Fruit fly (Drosophila melanogaster) whole organism, embryonic: ENCODE data around the gene stol.

Experiments used
- CG11093 ChIP-seq: fragments of 200-800 bp; sonication (Bioruptor generic); IDR thresholded peaks from 3 replicates; pipeline ENCODE4 v1.3.6; 2022; ENCODE audit warnings: missing biosample characterization, missing genetic modification characterization
- CG12219 ChIP-seq: fragments of 200-800 bp; sonication (Bioruptor generic); optimal IDR thresholded peaks from 3 replicates; lab custom pipeline; 2018; ENCODE audit warnings: missing biosample characterization, mild to moderate bottlenecking, missing genetic modification characterization
- CG12769 ChIP-seq: fragments of 200-800 bp; sonication (Bioruptor generic); optimal IDR thresholded peaks from 2 replicates; lab custom pipeline; 2019; ENCODE audit warnings: missing biosample characterization, mild to moderate bottlenecking, missing genetic modification characterization, moderate library complexity
- CG13287 ChIP-seq: fragments of 200-800 bp; sonication (Bioruptor generic); IDR thresholded peaks from 2 replicates; pipeline ENCODE4 v1.3.6; 2022; ENCODE audit warnings: missing biosample characterization, missing genetic modification characterization; ENCODE audit not compliant: partially characterized antibody
- CG13424 ChIP-seq: fragments of 200-800 bp; sonication (Bioruptor generic); optimal IDR thresholded peaks from 2 replicates; lab custom pipeline; 2019; ENCODE audit warnings: missing biosample characterization, mild to moderate bottlenecking, missing genetic modification characterization, moderate library complexity
- CG13775 ChIP-seq: fragments of 200-800 bp; sonication (Bioruptor generic); optimal IDR thresholded peaks from 3 replicates; lab custom pipeline; 2017; ENCODE audit warnings: missing biosample characterization, mild to moderate bottlenecking, missing genetic modification characterization
- CG14050 ChIP-seq: fragments of 200-800 bp; sonication (Bioruptor generic); IDR thresholded peaks from 3 replicates; pipeline ENCODE4 v1.3.6; 2022; ENCODE audit warnings: missing biosample characterization, missing genetic modification characterization
- CG14710 ChIP-seq: fragments of 200-800 bp; sonication (Bioruptor generic); optimal IDR thresholded peaks from 3 replicates; lab custom pipeline; 2019; ENCODE audit warnings: missing biosample characterization, mild to moderate bottlenecking, missing genetic modification characterization, moderate library complexity
- CG16813 ChIP-seq: fragments of 200-800 bp; sonication (Bioruptor generic); IDR thresholded peaks from 3 replicates; pipeline ENCODE4 v1.3.6; 2022; ENCODE audit warnings: missing biosample characterization, missing genetic modification characterization; ENCODE audit not compliant: partially characterized antibody
- CG2202 ChIP-seq: fragments of 200-800 bp; sonication (Bioruptor generic); optimal IDR thresholded peaks from 2 replicates; lab custom pipeline; 2018; ENCODE audit warnings: missing biosample characterization, mild to moderate bottlenecking, missing genetic modification characterization
- CG31441 ChIP-seq: fragments of 200-800 bp; sonication (Bioruptor generic); IDR thresholded peaks from 2 replicates; pipeline ENCODE4 v1.3.6; 2022; ENCODE audit warnings: missing biosample characterization, missing genetic modification characterization
- CG7963 ChIP-seq: fragments of 200-800 bp; sonication (Bioruptor generic); IDR thresholded peaks from 3 replicates; pipeline ENCODE4 v1.3.6; 2022; ENCODE audit warnings: missing biosample characterization, missing genetic modification characterization; ENCODE audit not compliant: partially characterized antibody
- CG8478 ChIP-seq: fragments of >200 bp; optimal IDR thresholded peaks from 2 replicates; lab custom pipeline; 2018
- CG8765 ChIP-seq: fragments of 200-800 bp; sonication (Bioruptor generic); IDR thresholded peaks from 2 replicates; pipeline ENCODE4 v1.3.6; 2022; ENCODE audit warnings: missing biosample characterization, missing genetic modification characterization
- Dll ChIP-seq: fragments of 200-800 bp; sonication (Bioruptor generic); IDR thresholded peaks from 4 replicates; pipeline ENCODE4 v1.3.6; 2022; ENCODE audit warnings: missing biosample characterization, missing genetic modification characterization; ENCODE audit not compliant: partially characterized antibody
- E2f2 ChIP-seq: fragments of 200-800 bp; sonication (Bioruptor generic); IDR thresholded peaks from 2 replicates; pipeline ENCODE4 v1.3.6; 2022; ENCODE audit warnings: missing biosample characterization, missing genetic modification characterization
- Hmr ChIP-seq: fragments of 200-800 bp; sonication (Bioruptor generic); optimal IDR thresholded peaks from 3 replicates; lab custom pipeline; 2017; ENCODE audit warnings: mild to moderate bottlenecking, missing biosample characterization, missing genetic modification reagents, missing genetic modification characterization
- Hr3 ChIP-seq: fragments of 200-800 bp; sonication (Bioruptor generic); optimal IDR thresholded peaks from 3 replicates; lab custom pipeline; 2016; ENCODE audit warnings: missing biosample characterization, missing genetic modification characterization
- MBD-R2 ChIP-seq: fragments of 200-800 bp; sonication (Bioruptor generic); IDR thresholded peaks from 2 replicates; pipeline ENCODE4 v1.3.6; 2022; ENCODE audit warnings: missing biosample characterization, missing genetic modification characterization
- NK7.1 ChIP-seq: fragments of 200-800 bp; sonication (Bioruptor generic); optimal IDR thresholded peaks from 3 replicates; lab custom pipeline; 2016; ENCODE audit warnings: missing biosample characterization, missing genetic modification characterization
- Xbp1 ChIP-seq: fragments of 200-800 bp; sonication (Bioruptor generic); optimal IDR thresholded peaks from 3 replicates; lab custom pipeline; 2016; ENCODE audit warnings: missing biosample characterization, mild to moderate bottlenecking, missing genetic modification characterization
- ato ChIP-seq: fragments of 200-800 bp; sonication (Bioruptor generic); IDR thresholded peaks from 2 replicates; pipeline ENCODE4 v1.3.6; 2022; ENCODE audit warnings: missing biosample characterization, missing genetic modification characterization; ENCODE audit not compliant: partially characterized antibody
- bbx ChIP-seq: fragments of 200-800 bp; sonication (Bioruptor generic); IDR thresholded peaks from 2 replicates; pipeline ENCODE4 v1.3.6; 2022; ENCODE audit warnings: missing biosample characterization, missing genetic modification characterization; ENCODE audit not compliant: partially characterized antibody
- bcd ChIP-seq: fragments of 200-800 bp; sonication (Bioruptor generic); optimal IDR thresholded peaks from 2 replicates; lab custom pipeline; 2017; ENCODE audit warnings: missing biosample characterization, mild to moderate bottlenecking, missing genetic modification characterization
- cas ChIP-seq: fragments of 200-800 bp; sonication (Bioruptor generic); IDR thresholded peaks from 2 replicates; pipeline ENCODE4 v1.3.6; 2022; ENCODE audit warnings: missing biosample characterization, missing genetic modification characterization
- caup ChIP-seq: fragments of 200-800 bp; sonication (Bioruptor generic); optimal IDR thresholded peaks from 3 replicates; lab custom pipeline; 2017; ENCODE audit warnings: missing biosample characterization, mild to moderate bottlenecking, missing genetic modification characterization, moderate library complexity; ENCODE audit not compliant: severe bottlenecking
- cg ChIP-seq: fragments of 200-800 bp; sonication (Bioruptor generic); optimal IDR thresholded peaks from 3 replicates; lab custom pipeline; 2019; ENCODE audit warnings: missing biosample characterization, mild to moderate bottlenecking, missing genetic modification characterization, moderate library complexity
- crol ChIP-seq: fragments of 200-800 bp; sonication (Bioruptor generic); IDR thresholded peaks from 2 replicates; pipeline ENCODE4 v1.3.6; 2022; ENCODE audit warnings: missing biosample characterization, missing genetic modification characterization
- da ChIP-seq: fragments of 200-800 bp; sonication (Bioruptor generic); optimal IDR thresholded peaks from 2 replicates; lab custom pipeline; 2016; ENCODE audit warnings: missing biosample characterization, missing genetic modification characterization
- dati ChIP-seq: fragments of 200-800 bp; sonication (Bioruptor generic); IDR thresholded peaks from 2 replicates; pipeline ENCODE4 v1.3.6; 2022; ENCODE audit warnings: missing biosample characterization, missing genetic modification characterization
- eve ChIP-seq, 2 experiments: fragments of >200 bp; optimal IDR thresholded peaks; 2 replicates each; lab custom pipeline; 2017; ENCODE audit warnings: missing biosample characterization in 2 of 2, missing genetic modification characterization in 2 of 2
- grn ChIP-seq: fragments of 200-800 bp; sonication (Bioruptor generic); optimal IDR thresholded peaks from 3 replicates; lab custom pipeline; 2017; ENCODE audit warnings: missing biosample characterization, missing genetic modification characterization
- gro ChIP-seq: fragments of 200-800 bp; sonication (Bioruptor generic); optimal IDR thresholded peaks from 2 replicates; lab custom pipeline; 2016; ENCODE audit warnings: missing biosample characterization, missing genetic modification characterization
- h ChIP-seq: fragments of >200 bp; optimal IDR thresholded peaks from 2 replicates; lab custom pipeline; 2017
- inv ChIP-seq: fragments of 200-800 bp; sonication (Bioruptor generic); IDR thresholded peaks from 2 replicates; pipeline ENCODE4 v1.3.6; 2022; ENCODE audit warnings: missing biosample characterization, missing genetic modification characterization; ENCODE audit not compliant: partially characterized antibody
- kni ChIP-seq: fragments of 200-800 bp; sonication (Bioruptor generic); optimal IDR thresholded peaks from 3 replicates; lab custom pipeline; 2017; ENCODE audit warnings: mild to moderate bottlenecking, missing biosample characterization, missing genetic modification reagents, missing genetic modification characterization
- mld ChIP-seq: fragments of 200-800 bp; sonication (Bioruptor generic); IDR thresholded peaks from 3 replicates; pipeline ENCODE4 v1.3.6; 2022; ENCODE audit warnings: missing biosample characterization, missing genetic modification characterization; ENCODE audit not compliant: partially characterized antibody
- nau ChIP-seq: fragments of 200-800 bp; sonication (Bioruptor generic); optimal IDR thresholded peaks from 3 replicates; lab custom pipeline; 2017; ENCODE audit warnings: missing biosample characterization, mild to moderate bottlenecking, missing genetic modification characterization, missing genetic modification reagents
- nerfin-2 ChIP-seq: fragments of 200-800 bp; sonication (Bioruptor generic); IDR thresholded peaks from 2 replicates; pipeline ENCODE4 v1.3.6; 2022; ENCODE audit warnings: missing biosample characterization, missing genetic modification characterization; ENCODE audit not compliant: partially characterized antibody
- nom ChIP-seq: fragments of 200-800 bp; sonication (Bioruptor generic); optimal IDR thresholded peaks from 2 replicates; lab custom pipeline; 2017; ENCODE audit warnings: missing biosample characterization, missing genetic modification characterization, mild to moderate bottlenecking, moderate library complexity, missing genetic modification reagents
- oc ChIP-seq: fragments of 200-800 bp; sonication (Bioruptor generic); optimal IDR thresholded peaks from 2 replicates; lab custom pipeline; 2018; ENCODE audit warnings: missing biosample characterization, mild to moderate bottlenecking, missing genetic modification characterization, moderate library complexity
- peb ChIP-seq: fragments of 200-800 bp; sonication (Bioruptor generic); IDR thresholded peaks from 2 replicates; pipeline ENCODE4 v1.3.6; 2022; ENCODE audit warnings: missing biosample characterization, missing genetic modification characterization
- pho ChIP-seq: fragments of 200-800 bp; sonication (Bioruptor generic); optimal IDR thresholded peaks from 2 replicates; lab custom pipeline; 2016; ENCODE audit warnings: missing biosample characterization, missing genetic modification characterization
- pzg ChIP-seq: fragments of 200-800 bp; sonication (Bioruptor generic); optimal IDR thresholded peaks from 3 replicates; lab custom pipeline; 2018; ENCODE audit warnings: missing biosample characterization, mild to moderate bottlenecking, missing genetic modification characterization, moderate library complexity
- row ChIP-seq: fragments of 200-800 bp; sonication (Bioruptor generic); IDR thresholded peaks from 3 replicates; pipeline ENCODE4 v1.3.6; 2022; ENCODE audit warnings: missing biosample characterization, missing genetic modification characterization
- sens ChIP-seq: fragments of 200-800 bp; sonication (Bioruptor generic); peaks from one replicate; lab custom pipeline; 2016; ENCODE audit warnings: missing biosample characterization, missing genetic modification characterization
- stwl ChIP-seq: fragments of 200-800 bp; sonication (Bioruptor generic); optimal IDR thresholded peaks from 3 replicates; lab custom pipeline; 2018; ENCODE audit warnings: missing biosample characterization, mild to moderate bottlenecking, missing genetic modification characterization, moderate library complexity
- tll ChIP-seq, 2 experiments: fragments of 200-800 bp in 1 of 2; fragments of >200 bp in 1 of 2; sonication (Bioruptor generic) in 1 of 2; optimal IDR thresholded peaks; 2 replicates each; lab custom pipeline; 2017 to 2019; ENCODE audit warnings: missing biosample characterization in 2 of 2, missing genetic modification characterization in 2 of 2, mild to moderate bottlenecking in 1 of 2, moderate library complexity in 1 of 2
- unc-4 ChIP-seq: fragments of 200-800 bp; sonication (Bioruptor generic); IDR thresholded peaks from 2 replicates; pipeline ENCODE4 v1.3.6; 2022; ENCODE audit warnings: missing biosample characterization, missing genetic modification characterization; ENCODE audit not compliant: partially characterized antibody
- wek ChIP-seq: fragments of 200-800 bp; sonication (Bioruptor generic); optimal IDR thresholded peaks from 3 replicates; lab custom pipeline; 2018; ENCODE audit warnings: missing biosample characterization, mild to moderate bottlenecking, missing genetic modification characterization, moderate library complexity

stol gene

dm6 chr2L:15760666-15761065 is 42.6 kb upstream of the stol start (continued):
- peak; percentile 2 for TF ChIP-seq CG12769
- TF ChIP-seq NK7.1 (GFP tag; lab: Kevin White, UChicago), result no peak
- no peak for TF ChIP-seq CG8478 (lab: Kevin White, UChicago)
- no peak for TF ChIP-seq CG12219 (GFP tag; lab: Kevin White, UChicago)
- no peak for TF ChIP-seq Xbp1 (GFP tag; lab: Kevin White, UChicago)
- no peak for TF ChIP-seq caup (GFP tag; lab: Kevin White, UChicago)
- no peak for TF ChIP-seq CG13424 (tag; lab: Kevin White, UChicago)
- no peak for TF ChIP-seq bbx (GFP tag; lab: Robert Waterston, UW)
- no peak for TF ChIP-seq CG14050 (GFP tag; lab: Robert Waterston, UW)
- TF ChIP-seq h, result no peak
- no peak for TF ChIP-seq eve (GFP tag; optimal IDR thresholded peaks at IDR 0.05; lab: Kevin White, UChicago)
- TF ChIP-seq CG13775 (GFP tag; lab: Kevin White, UChicago), result no peak
- TF ChIP-seq bcd, result no peak
- no peak for TF ChIP-seq Hr3 (GFP tag; lab: Kevin White, UChicago)
- no peak for TF ChIP-seq oc (tag; lab: Kevin White, UChicago)
- TF ChIP-seq CG11093, result no peak
- TF ChIP-seq cas, result no peak
- TF ChIP-seq pho (GFP tag; lab: Kevin White, UChicago), result no peak
- TF ChIP-seq wek (GFP tag; lab: Kevin White, UChicago), result no peak
- no peak for TF ChIP-seq peb (GFP tag; lab: Robert Waterston, UW)
- TF ChIP-seq mld (GFP tag; lab: Robert Waterston, UW), result no peak

dm6 chr2L:15752096-15752495 is 34.0 kb upstream of the stol start, which contains the start of gene Mtr4:
Gene Mtr4 (plus strand): TSS chr2L:15752263.
- TF ChIP-seq dati, result no peak
- TF ChIP-seq CG16813, result peak; percentile 41; the same call in 1 of the 3 replicates
- TF ChIP-seq CG14050 (GFP tag; lab: Robert Waterston, UW), result no peak
- no peak for TF ChIP-seq crol
- TF ChIP-seq CG8765 (GFP tag; lab: Robert Waterston, UW), result no peak
- no peak for TF ChIP-seq gro
- peak; percentile 60 for TF ChIP-seq CG13287 (GFP tag; lab: Robert Waterston, UW)
- peak; percentile 80 for TF ChIP-seq row (GFP tag; lab: Robert Waterston, UW)
- TF ChIP-seq tll (GFP tag; optimal IDR thresholded peaks at IDR 0.05; lab: Kevin White, UChicago), result no peak
- TF ChIP-seq cg (GFP tag; lab: Kevin White, UChicago), result no peak
- no peak for TF ChIP-seq CG2202 (tag; lab: Kevin White, UChicago)
- TF ChIP-seq CG31441 (GFP tag; lab: Robert Waterston, UW), result no peak
- TF ChIP-seq E2f2 (GFP tag; lab: Robert Waterston, UW), result peak; percentile 61; the same call in 1 of the 2 replicates
- peak; percentile 19; the same call in 1 of the 2 replicates for TF ChIP-seq ato
- no peak for TF ChIP-seq Hmr (GFP tag; lab: Kevin White, UChicago)
- TF ChIP-seq da (GFP tag; lab: Kevin White, UChicago), result no peak
- TF ChIP-seq inv (GFP tag; lab: Robert Waterston, UW), result no peak
- TF ChIP-seq nau (GFP tag; lab: Kevin White, UChicago), result no peak
- TF ChIP-seq Dll (GFP tag; lab: Robert Waterston, UW), result peak; percentile 62
- TF ChIP-seq nom (GFP tag; lab: Kevin White, UChicago), result no peak
- TF ChIP-seq pzg (GFP tag; lab: Kevin White, UChicago), result peak; percentile 40
- peak; percentile 28 for TF ChIP-seq CG14710 (tag; lab: Kevin White, UChicago)
- 0 out of 2 replicates have a peak, but pooled peaks have one; percentile 17 for TF ChIP-seq unc-4 (GFP tag; lab: Robert Waterston, UW)
- TF ChIP-seq stwl, result peak; percentile 10
- TF ChIP-seq CG7963 (GFP tag; lab: Robert Waterston, UW), result peak; percentile 33; the same call in 1 of the 3 replicates
- TF ChIP-seq MBD-R2 (GFP tag; lab: Robert Waterston, UW), result peak; percentile 71
- no peak for TF ChIP-seq grn (GFP tag; lab: Kevin White, UChicago)
- peak; percentile 53; the same call in 1 of the 2 replicates for TF ChIP-seq nerfin-2 (GFP tag; lab: Robert Waterston, UW)
- TF ChIP-seq sens (GFP tag; lab: Kevin White, UChicago), result peak; percentile 33
- no peak for TF ChIP-seq kni
